Worm (Caenorhabditis elegans) whole organism, midembryonic: Measurements from ENCODE around the gene tsp-21.

Experiments used
- T22C8.4 ChIP-seq: fragments of 200-800 bp; sonication (Bioruptor generic); IDR thresholded peaks from 2 replicates; pipeline ENCODE4 v1.3.6; 2022; ENCODE audit warnings: missing genetic modification characterization, missing compliant biosample characterization
- cog-1 ChIP-seq: sonication (generic microtip); optimal IDR thresholded peaks from 2 replicates; lab custom pipeline; 2016; ENCODE audit warnings: missing genetic modification characterization, missing compliant biosample characterization
- flt-1 ChIP-seq: fragments of 200-800 bp; sonication (Bioruptor generic); IDR thresholded peaks from 2 replicates; pipeline ENCODE4 v1.3.6; 2022; ENCODE audit warnings: missing genetic modification characterization, missing compliant biosample characterization
- klf-2 ChIP-seq: fragments of 200-800 bp; sonication (Bioruptor generic); conservative IDR thresholded peaks from 2 replicates; pipeline ENCODE4 v1.3.6; 2022; ENCODE audit warnings: missing genetic modification reagents, missing genetic modification characterization, missing compliant biosample characterization
- med-1 ChIP-seq: sonication (generic microtip); optimal IDR thresholded peaks from 2 replicates; lab custom pipeline; 2017; ENCODE audit warnings: missing genetic modification characterization, mild to moderate bottlenecking, missing compliant biosample characterization, antibody characterized with exemption, missing genetic modification reagents; ENCODE audit not compliant: insufficient read depth
- ref-1 ChIP-seq: fragments of 200-800 bp; sonication (Bioruptor generic); conservative IDR thresholded peaks from 2 replicates; pipeline ENCODE4 v1.3.6; 2022; ENCODE audit warnings: missing genetic modification reagents, missing genetic modification characterization, missing compliant biosample characterization
- tab-1 ChIP-seq: fragments of 200-800 bp; sonication (Bioruptor generic); IDR thresholded peaks from 2 replicates; pipeline ENCODE4 v1.3.6; 2022; ENCODE audit warnings: missing genetic modification characterization, missing compliant biosample characterization
- ztf-23 ChIP-seq: fragments of 200-800 bp; sonication (Bioruptor generic); IDR thresholded peaks from 2 replicates; pipeline ENCODE4 v1.3.6; 2022; ENCODE audit warnings: missing genetic modification reagents, missing genetic modification characterization, missing compliant biosample characterization
- ztf-29 ChIP-seq: fragments of 200-800 bp; sonication (Bioruptor generic); IDR thresholded peaks from 2 replicates; pipeline ENCODE4 v1.3.6; 2022; ENCODE audit warnings: missing genetic modification reagents, missing genetic modification characterization, missing compliant biosample characterization

Gene tsp-21

ce11 chrX:9932226-9932773 is at the start of gene tsp-21:
Gene tsp-21, plus strand, starts transcription at chrX:9932371.
- TF ChIP-seq T22C8.4 (GFP tag; lab: Robert Waterston, UW) (no peak), cog-1 (tag; lab: Kevin White, UChicago) (peak; percentile 60), med-1 (peak; percentile 24), klf-2 (GFP tag; lab: Robert Waterston, UW) (no peak), ztf-29 (GFP tag; lab: Robert Waterston, UW) (no peak), ztf-23 (GFP tag; lab: Robert Waterston, UW) (peak; percentile 64; the same call in 1 of the 2 replicates), tab-1 (no peak), flt-1 (GFP tag; lab: Robert Waterston, UW) (peak; percentile 79), ref-1 (GFP tag; lab: Robert Waterston, UW) (no peak)

- no peak for TF ChIP-seq ztf-29 (GFP tag; lab: Robert Waterston, UW)
- TF ChIP-seq klf-2 (GFP tag; lab: Robert Waterston, UW), result no peak
- TF ChIP-seq med-1, result no peak
- no peak for TF ChIP-seq flt-1 (GFP tag; lab: Robert Waterston, UW)
- TF ChIP-seq cog-1 (tag; lab: Kevin White, UChicago), result no peak
- TF ChIP-seq T22C8.4 (GFP tag; lab: Robert Waterston, UW), result no peak
- TF ChIP-seq ztf-23 (GFP tag; lab: Robert Waterston, UW), result no peak
- TF ChIP-seq ref-1 (GFP tag; lab: Robert Waterston, UW), result no peak
- no peak for TF ChIP-seq tab-1
Measured at ce11 chrX:9882572-9882971, 49.6 kb upstream of the tsp-21 start.

- TF ChIP-seq cog-1 (tag; lab: Kevin White, UChicago) (no peak), tab-1 (no peak), T22C8.4 (GFP tag; lab: Robert Waterston, UW) (no peak), med-1 (no peak)
Measured at ce11 chrX:9883837-9884324, 48.3 kb upstream of the tsp-21 start, which contains the start of gene mrp-4. Gene mrp-4, plus strand, starts transcription at chrX:9884274.

ce11 chrX:9892323-9892722 is 39.8 kb upstream of the tsp-21 start, which contains the start of gene F21G4.1:
Gene F21G4.1, minus strand, starts transcription at chrX:9892328.
- TF ChIP-seq cog-1 (tag; lab: Kevin White, UChicago) (no peak), med-1 (no peak), ref-1 (GFP tag; lab: Robert Waterston, UW) (no peak), ztf-23 (GFP tag; lab: Robert Waterston, UW) (no peak), ztf-29 (GFP tag; lab: Robert Waterston, UW) (no peak), klf-2 (GFP tag; lab: Robert Waterston, UW) (no peak), T22C8.4 (GFP tag; lab: Robert Waterston, UW) (no peak), flt-1 (GFP tag; lab: Robert Waterston, UW) (no peak), tab-1 (no peak)

- no peak for TF ChIP-seq med-1
- no peak for TF ChIP-seq klf-2 (GFP tag; lab: Robert Waterston, UW)
- no peak for TF ChIP-seq cog-1 (tag; lab: Kevin White, UChicago)
- no peak for TF ChIP-seq ref-1 (GFP tag; lab: Robert Waterston, UW)
Measured at ce11 chrX:9893069-9893468, 39.1 kb upstream of the tsp-21 start.

ce11 chrX:9894844-9895243 is 37.3 kb upstream of the tsp-21 start, which contains the start of gene F21G4.3:
Gene F21G4.3, plus strand, starts transcription at chrX:9895144.
- no peak for TF ChIP-seq ztf-23 (GFP tag; lab: Robert Waterston, UW)

ce11 chrX:9899426-9900131 is 32.6 kb upstream of the tsp-21 start, which contains the start of gene phf-34:
Gene phf-34, minus strand, starts transcription at chrX:9899476.
- TF ChIP-seq ztf-23 (GFP tag; lab: Robert Waterston, UW) (no peak), cog-1 (tag; lab: Kevin White, UChicago) (peak; percentile 71)

- TF ChIP-seq ztf-29 (GFP tag; lab: Robert Waterston, UW) (no peak), tab-1 (no peak), klf-2 (GFP tag; lab: Robert Waterston, UW) (no peak), ref-1 (GFP tag; lab: Robert Waterston, UW) (no peak), med-1 (no peak)
Measured at ce11 chrX:9905840-9906239, 26.3 kb upstream of the tsp-21 start, which contains the start of gene F21G4.5. Gene F21G4.5, plus strand, starts transcription at chrX:9906140.

ce11 chrX:9917362-9917761 is 14.8 kb upstream of the tsp-21 start, which contains the start of gene F21G4.6:
Gene F21G4.6, minus strand, starts transcription at chrX:9917448.
- no peak for TF ChIP-seq ztf-29 (GFP tag; lab: Robert Waterston, UW)
- no peak for TF ChIP-seq ztf-23 (GFP tag; lab: Robert Waterston, UW)
- TF ChIP-seq tab-1, result no peak
- TF ChIP-seq cog-1 (tag; lab: Kevin White, UChicago), result no peak
- no peak for TF ChIP-seq ref-1 (GFP tag; lab: Robert Waterston, UW)
- TF ChIP-seq T22C8.4 (GFP tag; lab: Robert Waterston, UW), result no peak

- TF ChIP-seq ref-1 (GFP tag; lab: Robert Waterston, UW) (no peak), ztf-23 (GFP tag; lab: Robert Waterston, UW) (no peak), klf-2 (GFP tag; lab: Robert Waterston, UW) (no peak), tab-1 (no peak), flt-1 (GFP tag; lab: Robert Waterston, UW) (no peak), cog-1 (tag; lab: Kevin White, UChicago) (no peak), ztf-29 (GFP tag; lab: Robert Waterston, UW) (no peak), T22C8.4 (GFP tag; lab: Robert Waterston, UW) (no peak), med-1 (no peak)
Measured at ce11 chrX:9918997-9919396, 13.2 kb upstream of the tsp-21 start, which contains the start of gene folr-1. Gene folr-1, plus strand, starts transcription at chrX:9919297.
